Worm (Caenorhabditis elegans): ENCODE measurements around the gene spig-8.

ce11 chrV:7069605-7070004 lies 14.9 kb downstream of the spig-8 start:
- TF ChIP-seq rpc-1 (optimal IDR thresholded peaks at IDR 0.05): peak; percentile 53
- TF ChIP-seq rpc-1 (tag; optimal IDR thresholded peaks at IDR 0.05): peak; percentile 68
- no peak for TF ChIP-seq madf-10 (tag; optimal IDR thresholded peaks at IDR 0.05)
- TF ChIP-seq attf-6 (GFP tag; IDR thresholded peaks at IDR 0.05): no peak
- no peak for TF ChIP-seq ceh-58 (GFP tag; IDR thresholded peaks at IDR 0.05)
- TF ChIP-seq unc-62 (GFP tag; optimal IDR thresholded peaks at IDR 0.05): no peak
- TF ChIP-seq die-1 (tag; optimal IDR thresholded peaks at IDR 0.05): no peak
- TF ChIP-seq pha-4 (tag; optimal IDR thresholded peaks at IDR 0.05): no peak
- TF ChIP-seq nhr-179 (tag; optimal IDR thresholded peaks at IDR 0.05): no peak
- peak; percentile 85 for TF ChIP-seq tbp1 (GFP tag; optimal IDR thresholded peaks at IDR 0.05)
- no peak for TF ChIP-seq nhr-120 (GFP tag; IDR thresholded peaks at IDR 0.05)
- no peak for TF ChIP-seq ama-1 (optimal IDR thresholded peaks at IDR 0.05)
- TF ChIP-seq ama-1 (GFP tag; optimal IDR thresholded peaks at IDR 0.05): no peak
- TF ChIP-seq F57C9.4 (tag; optimal IDR thresholded peaks at IDR 0.05): no peak
- no peak for TF ChIP-seq nhr-80 (tag; optimal IDR thresholded peaks at IDR 0.05)

All from whole organism, young adult.